Worm (Caenorhabditis elegans) whole organism, L4 larva: ENCODE data around the gene W05H7.1.
A peak's percentile ranks its signal among the peaks of the same experiment; 100 is the strongest.

ENCODE experiments used
- F26F4.8 ChIP-seq: fragments of 200-800 bp; sonication (Bioruptor generic); conservative IDR thresholded peaks from 2 replicates; pipeline ENCODE4 v1.3.6; 2022; ENCODE audit warnings: missing genetic modification characterization, missing compliant biosample characterization
- F49E8.2 ChIP-seq: sonication (generic microtip); optimal IDR thresholded peaks from 2 replicates; lab custom pipeline; 2016; ENCODE audit warnings: missing compliant biosample characterization, mild to moderate bottlenecking, missing genetic modification characterization, borderline replicate concordance
- Y105C5A.15 ChIP-seq: fragments of 200-800 bp; sonication (Bioruptor generic); IDR thresholded peaks from 2 replicates; pipeline ENCODE4 v1.3.6; 2022; ENCODE audit warnings: missing genetic modification characterization, missing compliant biosample characterization
- Y5F2A.4 ChIP-seq: fragments of 200-800 bp; sonication (Bioruptor generic); optimal IDR thresholded peaks from 2 replicates; lab custom pipeline; 2018; ENCODE audit warnings: mild to moderate bottlenecking, missing genetic modification characterization, missing compliant biosample characterization
- Y75B8A.6 ChIP-seq: fragments of 200-800 bp; sonication (Bioruptor generic); IDR thresholded peaks from 2 replicates; pipeline ENCODE4 v1.3.6; 2022; ENCODE audit warnings: missing genetic modification reagents, missing genetic modification characterization, missing compliant biosample characterization
- aha-1 ChIP-seq: fragments of 150-350 bp; peaks from one replicate; lab custom pipeline; 2014; ENCODE audit warnings: missing biosample characterization, missing genetic modification characterization
- attf-4 ChIP-seq: sonication (generic microtip); optimal IDR thresholded peaks from 3 replicates; lab custom pipeline; 2017; ENCODE audit warnings: missing biosample characterization, missing genetic modification characterization
- ceh-20 ChIP-seq: fragments of 200-800 bp; sonication (Bioruptor generic); IDR thresholded peaks from 2 replicates; pipeline ENCODE4 v1.3.6; 2022; ENCODE audit warnings: missing genetic modification reagents, missing genetic modification characterization, missing compliant biosample characterization
- ceh-28 ChIP-seq: fragments of 150-350 bp; optimal IDR thresholded peaks from 2 replicates; lab custom pipeline; 2014; ENCODE audit warnings: missing biosample characterization, missing genetic modification reagents, missing genetic modification characterization
- ces-1 ChIP-seq: fragments of 150-350 bp; sonication (generic microtip); optimal IDR thresholded peaks from 4 replicates; lab custom pipeline; 2014; ENCODE audit warnings: missing biosample characterization, missing genetic modification reagents, missing genetic modification characterization
- ctbp-1 ChIP-seq: fragments of 200-800 bp; sonication (Bioruptor generic); IDR thresholded peaks from 2 replicates; pipeline ENCODE4 v1.3.6; 2022; ENCODE audit warnings: missing genetic modification reagents, missing genetic modification characterization, missing compliant biosample characterization
- dmd-6 ChIP-seq: fragments of 200-800 bp; sonication (Bioruptor generic); IDR thresholded peaks from 2 replicates; pipeline ENCODE4 v1.3.6; 2022; ENCODE audit warnings: missing genetic modification reagents, missing genetic modification characterization, missing compliant biosample characterization
- dmd-8 ChIP-seq: fragments of 200-800 bp; sonication (Bioruptor generic); IDR thresholded peaks from 2 replicates; pipeline ENCODE4 v1.3.6; 2022; ENCODE audit warnings: missing genetic modification characterization, missing compliant biosample characterization
- dmd-9 ChIP-seq: fragments of 200-800 bp; sonication (Bioruptor generic); IDR thresholded peaks from 2 replicates; pipeline ENCODE4 v1.3.6; 2022; ENCODE audit warnings: missing genetic modification reagents, missing genetic modification characterization, missing compliant biosample characterization
- dpl-1 ChIP-seq: fragments of 150-350 bp; optimal IDR thresholded peaks from 2 replicates; lab custom pipeline; 2014; ENCODE audit warnings: missing biosample characterization, missing genetic modification reagents, missing genetic modification characterization
- dve-1 ChIP-seq: sonication (generic microtip); optimal IDR thresholded peaks from 2 replicates; lab custom pipeline; 2017; ENCODE audit warnings: antibody characterized with exemption, mild to moderate bottlenecking, missing genetic modification characterization, missing compliant biosample characterization; ENCODE audit not compliant: insufficient read depth
- egl-27 ChIP-seq: sonication (generic microtip); optimal IDR thresholded peaks from 3 replicates; lab custom pipeline; 2017; ENCODE audit warnings: missing biosample characterization, missing genetic modification reagents, missing genetic modification characterization
- egl-43 ChIP-seq: fragments of 200-800 bp; sonication (Bioruptor generic); IDR thresholded peaks from 2 replicates; pipeline ENCODE4 v1.3.6; 2022; ENCODE audit warnings: missing genetic modification reagents, missing genetic modification characterization, missing compliant biosample characterization
- gei-8 ChIP-seq: fragments of 200-800 bp; sonication (Bioruptor generic); optimal IDR thresholded peaks from 2 replicates; lab custom pipeline; 2018; ENCODE audit warnings: mild to moderate bottlenecking, missing genetic modification characterization, missing compliant biosample characterization
- hif-1 ChIP-seq, 2 experiments: sonication (generic microtip); optimal IDR thresholded peaks; 2 replicates each; lab custom pipeline; 2016 to 2017; ENCODE audit warnings: missing compliant biosample characterization in 2 of 2, missing genetic modification characterization in 2 of 2, missing genetic modification reagents in 2 of 2, missing genotype in 2 of 2, mild to moderate bottlenecking in 1 of 2
- hlh-30 ChIP-seq: sonication (generic microtip); optimal IDR thresholded peaks from 2 replicates; lab custom pipeline; 2017; ENCODE audit warnings: antibody characterized with exemption, mild to moderate bottlenecking, missing genetic modification characterization, missing compliant biosample characterization; ENCODE audit not compliant: insufficient read depth
- hmg-1.1 ChIP-seq: fragments of 200-800 bp; sonication (Bioruptor generic); IDR thresholded peaks from 2 replicates; pipeline ENCODE4 v1.3.6; 2022; ENCODE audit warnings: missing genetic modification reagents, missing genetic modification characterization, missing compliant biosample characterization
- jun-1 ChIP-seq: fragments of 150-350 bp; optimal IDR thresholded peaks from 2 replicates; lab custom pipeline; 2014; ENCODE audit warnings: missing biosample characterization, missing genetic modification reagents, missing genetic modification characterization
- lin-1 ChIP-seq: fragments of 200-800 bp; sonication (Bioruptor generic); IDR thresholded peaks from 2 replicates; pipeline ENCODE4 v1.3.6; 2022; ENCODE audit warnings: missing genetic modification reagents, missing genetic modification characterization, missing compliant biosample characterization
- lsy-2 ChIP-seq, 2 experiments: fragments of 150-350 bp in 1 of 2; sonication (generic microtip) in 1 of 2; optimal IDR thresholded peaks; 2 replicates each; lab custom pipeline; 2014 to 2017; ENCODE audit warnings: missing biosample characterization in 2 of 2, missing genetic modification characterization in 2 of 2
- mdl-1 ChIP-seq, 2 experiments: fragments of 150-350 bp in 1 of 2; sonication (generic microtip) in 1 of 2; optimal IDR thresholded peaks; 2 replicates each; lab custom pipeline; 2014 to 2017; ENCODE audit warnings: missing biosample characterization in 2 of 2, missing genetic modification characterization in 2 of 2
- mdt-29 ChIP-seq: fragments of 200-800 bp; sonication (Bioruptor generic); IDR thresholded peaks from 2 replicates; pipeline ENCODE4 v1.3.6; 2022; ENCODE audit warnings: missing genetic modification reagents, missing genetic modification characterization, missing compliant biosample characterization
- mep-1 ChIP-seq: fragments of 150-350 bp; sonication (generic microtip); optimal IDR thresholded peaks from 3 replicates; lab custom pipeline; 2014; ENCODE audit warnings: missing biosample characterization, missing genetic modification characterization
- nhr-11 ChIP-seq: fragments of 150-350 bp; optimal IDR thresholded peaks from 2 replicates; lab custom pipeline; 2014; ENCODE audit warnings: missing biosample characterization, missing genetic modification characterization
- nhr-111 ChIP-seq: fragments of 200-800 bp; sonication (Bioruptor generic); optimal IDR thresholded peaks from 2 replicates; lab custom pipeline; 2018; ENCODE audit warnings: mild to moderate bottlenecking, missing genetic modification characterization, missing compliant biosample characterization
- nhr-25 ChIP-seq: sonication (generic microtip); optimal IDR thresholded peaks from 2 replicates; lab custom pipeline; 2017; ENCODE audit warnings: missing genetic modification characterization, mild to moderate bottlenecking, missing compliant biosample characterization, antibody characterized with exemption, moderate library complexity, borderline replicate concordance; ENCODE audit not compliant: insufficient read depth
- nhr-28 ChIP-seq: fragments of 150-350 bp; optimal IDR thresholded peaks from 2 replicates; lab custom pipeline; 2014; ENCODE audit warnings: missing biosample characterization, missing genetic modification characterization
- nhr-41 ChIP-seq: fragments of 200-800 bp; sonication (Bioruptor generic); IDR thresholded peaks from 2 replicates; pipeline ENCODE4 v1.3.6; 2022; ENCODE audit warnings: missing genetic modification reagents, missing genetic modification characterization, missing compliant biosample characterization
- nhr-6 ChIP-seq: fragments of 150-350 bp; optimal IDR thresholded peaks from 2 replicates; lab custom pipeline; 2014; ENCODE audit warnings: missing biosample characterization, missing genetic modification characterization
- pha-4 ChIP-seq, 2 experiments: fragments of 150-350 bp in 1 of 2; fragments of 200-800 bp in 1 of 2; sonication (Bioruptor generic) in 1 of 2; IDR thresholded peaks in 1 of 2; optimal IDR thresholded peaks in 1 of 2; 2 replicates each; pipeline versions ENCODE4 v1.3.6 to Lab custom; 2014 to 2022; ENCODE audit warnings: missing genetic modification characterization in 2 of 2, missing genetic modification reagents in 2 of 2, missing biosample characterization in 1 of 2, missing compliant biosample characterization in 1 of 2
- pqm-1 ChIP-seq: sonication (generic microtip); optimal IDR thresholded peaks from 2 replicates; lab custom pipeline; 2017; ENCODE audit warnings: missing biosample characterization, missing genetic modification characterization
- saeg-2 ChIP-seq: fragments of 200-800 bp; sonication (Bioruptor generic); IDR thresholded peaks from 2 replicates; pipeline ENCODE4 v1.3.6; 2022; ENCODE audit warnings: missing genetic modification reagents, missing genetic modification characterization, missing compliant biosample characterization
- sdz-12 ChIP-seq: fragments of 200-800 bp; sonication (Bioruptor generic); optimal IDR thresholded peaks from 2 replicates; lab custom pipeline; 2018; ENCODE audit warnings: mild to moderate bottlenecking, missing genetic modification characterization, missing compliant biosample characterization
- snpc-4 ChIP-seq: fragments of 150-350 bp; optimal IDR thresholded peaks from 2 replicates; lab custom pipeline; 2014; ENCODE audit warnings: missing biosample characterization, missing genetic modification characterization
- tag-97 ChIP-seq: fragments of 200-800 bp; sonication (Bioruptor generic); IDR thresholded peaks from 2 replicates; pipeline ENCODE4 v1.3.6; 2022; ENCODE audit warnings: missing genetic modification characterization, missing compliant biosample characterization
- tra-1 ChIP-seq: fragments of 200-800 bp; sonication (Bioruptor generic); IDR thresholded peaks from 2 replicates; pipeline ENCODE4 v1.3.6; 2022; ENCODE audit warnings: missing genetic modification reagents, missing genetic modification characterization, missing compliant biosample characterization
- unc-39 ChIP-seq: sonication (generic microtip); optimal IDR thresholded peaks from 2 replicates; lab custom pipeline; 2017; ENCODE audit warnings: missing biosample characterization, missing genetic modification characterization
- zip-11 ChIP-seq: fragments of 200-800 bp; sonication (Bioruptor generic); IDR thresholded peaks from 2 replicates; pipeline ENCODE4 v1.3.6; 2022; ENCODE audit warnings: missing genetic modification characterization, missing compliant biosample characterization

The W05H7.1 gene

ce11 chrX:1480564-1480963, 30.0 kb downstream of the W05H7.1 start:
- no peak for TF ChIP-seq hlh-30 (tag; lab: Kevin White, UChicago)
- no peak for TF ChIP-seq Y75B8A.6 (GFP tag; lab: Robert Waterston, UW)

- TF ChIP-seq aha-1 (tag; lab: Kevin White, UChicago) (peak; percentile 90), zip-11 (GFP tag; lab: Robert Waterston, UW) (no peak), F49E8.2 (tag; lab: Kevin White, UChicago) (no peak), egl-27 (no peak), nhr-111 (GFP tag; lab: Kevin White, UChicago) (no peak), dpl-1 (GFP tag; lab: Kevin White, UChicago) (no peak), nhr-41 (no peak), jun-1 (no peak)
- TF ChIP-seq, all 104 proteins: peak for 1
These were observed 32.7 kb downstream of the W05H7.1 start for ce11 chrX:1483229-1483628.

ce11 chrX:1485718-1486117, 35.1 kb downstream of the W05H7.1 start, which contains the start of gene D1005.4:
TSS of gene D1005.4 (minus strand) at chrX:1485818.
- TF ChIP-seq tag-97 (GFP tag; lab: Robert Waterston, UW) (no peak), nhr-28 (tag; lab: Kevin White, UChicago) (peak; percentile 38)

- TF ChIP-seq pha-4 (GFP tag; IDR thresholded peaks at IDR 0.05; lab: Robert Waterston, UW) (peak; percentile 61; the same call in 1 of the 2 replicates), pha-4 (tag; optimal IDR thresholded peaks at IDR 0.05; lab: Kevin White, UChicago) (peak; percentile 82), tag-97 (GFP tag; lab: Robert Waterston, UW) (no peak), dve-1 (tag; lab: Kevin White, UChicago) (peak; percentile 96), Y105C5A.15 (GFP tag; lab: Robert Waterston, UW) (no peak), dmd-6 (peak; percentile 96), Y75B8A.6 (GFP tag; lab: Robert Waterston, UW) (no peak), nhr-41 (peak; percentile 54; the same call in 1 of the 2 replicates), lsy-2 (tag; optimal IDR thresholded peaks at IDR 0.05; lab: Kevin White, UChicago) (peak in 1 of 2 experiments; percentile 68), mep-1 (tag; lab: Kevin White, UChicago) (peak; percentile 78), pqm-1 (peak; percentile 0), mdl-1 (tag; optimal IDR thresholded peaks at IDR 0.05; lab: Kevin White, UChicago) (no peak), nhr-6 (tag; lab: Kevin White, UChicago) (peak; percentile 24), mdt-29 (GFP tag; lab: Robert Waterston, UW) (peak; percentile 84), gei-8 (no peak), nhr-25 (tag; lab: Kevin White, UChicago) (peak; percentile 82), nhr-28 (tag; lab: Kevin White, UChicago) (peak; percentile 68), ctbp-1 (GFP tag; lab: Robert Waterston, UW) (no peak), unc-39 (tag; lab: Kevin White, UChicago) (no peak), nhr-11 (peak; percentile 67), dmd-9 (GFP tag; lab: Robert Waterston, UW) (no peak), hif-1 (tag; optimal IDR thresholded peaks at IDR 0.05; lab: Kevin White, UChicago) (peak in 1 of 2 experiments; percentile 46), tra-1 (GFP tag; lab: Robert Waterston, UW) (peak; percentile 78), saeg-2 (0 out of 2 replicates have a peak, but pooled peaks have one; percentile 63), Y5F2A.4 (GFP tag; lab: Kevin White, UChicago) (no peak), hmg-1.1 (GFP tag; lab: Robert Waterston, UW) (peak; percentile 69), lin-1 (peak; percentile 34; the same call in 1 of the 2 replicates), sdz-12 (GFP tag; lab: Kevin White, UChicago) (no peak), ces-1 (GFP tag; lab: Kevin White, UChicago) (no peak), egl-43 (GFP tag; lab: Robert Waterston, UW) (no peak), attf-4 (tag; lab: Kevin White, UChicago) (no peak), ceh-20 (GFP tag; lab: Robert Waterston, UW) (peak; percentile 47; the same call in 1 of the 2 replicates), snpc-4 (no peak), F26F4.8 (GFP tag; lab: Robert Waterston, UW) (no peak), ceh-28 (tag; lab: Kevin White, UChicago) (no peak), dmd-8 (GFP tag; lab: Robert Waterston, UW) (no peak)
These were observed 35.6 kb downstream of the W05H7.1 start, which contains the start of the genes D1005.10 and dhs-25 for ce11 chrX:1486135-1486648. TSS of gene D1005.10 (minus strand) at chrX:1486185. TSS of gene dhs-25 (plus strand) at chrX:1486532.
